Worm (Caenorhabditis elegans) whole organism, mixed stage, embryonic: ENCODE data around the gene F58D2.3.

ENCODE experiments used
- blmp-1 ChIP-seq: fragments of 150-350 bp; optimal IDR thresholded peaks from 2 replicates; lab custom pipeline; 2014; ENCODE audit warnings: missing biosample characterization, missing genetic modification characterization
- ceh-43 ChIP-seq: fragments of 200-800 bp; sonication (Bioruptor generic); optimal IDR thresholded peaks from 2 replicates; lab custom pipeline; 2018; ENCODE audit warnings: mild to moderate bottlenecking, missing genetic modification characterization, moderate library complexity, missing compliant biosample characterization
- cnd-1 ChIP-seq: fragments of 200-800 bp; sonication (Bioruptor generic); optimal IDR thresholded peaks from 2 replicates; lab custom pipeline; 2018; ENCODE audit warnings: mild to moderate bottlenecking, missing genetic modification characterization, missing compliant biosample characterization
- lsy-2 ChIP-seq: fragments of 150-350 bp; optimal IDR thresholded peaks from 2 replicates; lab custom pipeline; 2014; ENCODE audit warnings: missing biosample characterization, missing genetic modification characterization
- mep-1 ChIP-seq: fragments of 150-350 bp; optimal IDR thresholded peaks from 2 replicates; lab custom pipeline; 2017; ENCODE audit warnings: missing biosample characterization, missing genetic modification reagents, missing genetic modification characterization, inconsistent platforms
- mls-2 ChIP-seq: sonication (generic microtip); optimal IDR thresholded peaks from 2 replicates; lab custom pipeline; 2016; ENCODE audit warnings: mild to moderate bottlenecking, missing genetic modification characterization, moderate library complexity, missing compliant biosample characterization
- nhr-237 ChIP-seq: fragments of 150-350 bp; optimal IDR thresholded peaks from 2 replicates; lab custom pipeline; 2014; ENCODE audit warnings: missing biosample characterization, missing genetic modification characterization
- nhr-28 ChIP-seq: fragments of 150-350 bp; optimal IDR thresholded peaks from 2 replicates; lab custom pipeline; 2014; ENCODE audit warnings: missing biosample characterization, missing genetic modification characterization
- sptf-1 ChIP-seq: sonication (generic microtip); optimal IDR thresholded peaks from 2 replicates; lab custom pipeline; 2017; ENCODE audit warnings: mild to moderate bottlenecking, missing genetic modification characterization, moderate library complexity, missing compliant biosample characterization

DNA sequence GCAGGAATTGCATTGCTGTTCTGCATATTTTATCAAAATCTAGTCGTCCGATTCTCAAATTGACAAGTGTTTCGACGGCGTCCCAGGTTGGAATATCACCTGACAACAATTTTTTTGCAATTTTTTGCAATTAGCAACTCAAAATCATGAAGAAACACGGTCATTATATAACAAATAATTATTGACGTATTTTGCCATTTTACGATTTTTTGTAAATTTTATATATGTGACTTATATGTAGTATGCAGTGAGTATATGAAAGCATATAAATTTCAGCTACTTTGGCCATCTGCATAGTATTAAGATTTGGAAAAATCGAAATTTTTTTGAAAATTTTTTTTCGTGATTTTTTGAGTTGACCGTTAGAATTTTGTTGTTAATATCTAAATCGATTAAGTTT lies at the start of gene F58D2.3:
- TF ChIP-seq nhr-237 (no peak), mep-1 (tag; lab: Kevin White, UChicago) (no peak), nhr-28 (tag; lab: Kevin White, UChicago) (no peak), ceh-43 (GFP tag; lab: Kevin White, UChicago) (no peak), blmp-1 (tag; lab: Kevin White, UChicago) (no peak), lsy-2 (tag; lab: Kevin White, UChicago) (no peak), sptf-1 (tag; lab: Kevin White, UChicago) (no peak), mls-2 (tag; lab: Kevin White, UChicago) (no peak), cnd-1 (tag; lab: Kevin White, UChicago) (no peak)
